Worm (Caenorhabditis elegans): ENCODE results near the gene tam-1.

Gene tam-1

ce11 chrV:4964671-4965420, 1.9 kb upstream of the tam-1 start:
- TF ChIP-seq ceh-91 (GFP tag; IDR thresholded peaks at IDR 0.05) = no peak
- peak; percentile 37; the same call in 1 of the 2 replicates for TF ChIP-seq cebp-1 (GFP tag; IDR thresholded peaks at IDR 0.05)
- peak; percentile 48 for TF ChIP-seq cebp-1 (tag; optimal IDR thresholded peaks at IDR 0.05)
- TF ChIP-seq nhr-80 (tag; optimal IDR thresholded peaks at IDR 0.05) = peak; percentile 53
- no peak for TF ChIP-seq lin-35 (GFP tag; optimal IDR thresholded peaks at IDR 0.05)
- no peak for TF ChIP-seq fkh-3 (tag; optimal IDR thresholded peaks at IDR 0.05)

DNA sequence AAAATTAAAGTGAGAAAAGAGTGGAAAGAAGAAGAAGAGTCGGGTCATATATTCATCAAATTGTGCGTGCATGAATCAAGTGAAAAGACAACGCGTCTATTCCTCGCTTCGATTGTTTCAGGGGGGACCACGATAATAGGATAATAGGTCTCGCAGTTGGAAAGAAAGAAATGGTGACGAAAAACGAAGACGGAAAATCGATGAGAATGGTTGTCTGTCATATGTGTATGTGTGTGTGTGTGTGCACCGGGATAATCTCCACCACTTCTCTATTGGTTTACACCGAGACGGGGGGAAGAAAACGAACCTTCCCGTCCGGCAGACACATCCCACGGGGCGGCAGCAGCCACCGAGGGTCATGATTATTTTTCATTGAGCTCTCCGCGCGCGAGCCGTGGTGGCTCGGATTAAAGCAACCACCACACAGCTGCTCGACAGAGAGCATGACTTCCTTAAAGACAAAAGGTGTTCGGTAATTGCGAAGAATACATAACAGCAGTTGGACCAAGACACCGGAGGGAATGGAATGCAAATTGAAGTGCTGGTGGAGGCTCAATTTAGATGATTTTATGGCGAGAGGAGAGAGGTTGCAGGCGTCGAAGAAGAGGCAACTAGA, 1.2 kb upstream of the tam-1 start:
- TF ChIP-seq nfyb-1 (GFP tag; IDR thresholded peaks at IDR 0.05) (0 out of 2 replicates have a peak, but pooled peaks have one; percentile 25), chd-7 (tag; optimal IDR thresholded peaks at IDR 0.05) (peak; percentile 20), lin-35 (GFP tag; optimal IDR thresholded peaks at IDR 0.05) (no peak), dpff-1 (tag; optimal IDR thresholded peaks at IDR 0.05) (no peak), ama-1 (optimal IDR thresholded peaks at IDR 0.05) (no peak), ama-1 (GFP tag; optimal IDR thresholded peaks at IDR 0.05) (no peak)

DNA sequence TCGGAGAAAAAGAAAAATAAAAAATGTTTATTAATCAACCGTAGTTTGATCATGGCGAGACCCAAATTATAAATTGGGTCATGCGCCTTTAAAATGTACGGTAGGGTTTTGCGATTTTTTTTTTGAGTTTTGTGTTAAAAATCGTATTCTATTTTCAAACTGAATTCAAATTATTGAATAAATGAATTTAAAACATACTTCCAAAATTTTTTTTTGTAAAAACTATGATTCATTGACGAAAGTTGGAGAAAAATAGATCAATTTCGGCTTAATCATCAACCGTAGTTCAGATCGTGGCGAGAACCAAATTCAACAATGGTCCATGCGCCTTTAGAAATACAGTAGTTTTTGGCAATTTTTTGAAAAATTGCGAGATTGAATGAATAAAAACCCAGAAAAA, 704 bp upstream of the tam-1 start:
- TF ChIP-seq egrh-3 (GFP tag; IDR thresholded peaks at IDR 0.05) = no peak
- no peak for TF ChIP-seq bed-1 (GFP tag; IDR thresholded peaks at IDR 0.05)
- TF ChIP-seq F23B12.7 (tag; optimal IDR thresholded peaks at IDR 0.05; ENCODE audit: insufficient read depth) = no peak
- no peak for TF ChIP-seq ceh-58 (GFP tag; IDR thresholded peaks at IDR 0.05)
- TF ChIP-seq F57A8.1 (GFP tag; optimal IDR thresholded peaks at IDR 0.05) = no peak
- no peak for TF ChIP-seq mxl-1 (tag; optimal IDR thresholded peaks at IDR 0.05)
- TF ChIP-seq ets-4 (GFP tag; optimal IDR thresholded peaks at IDR 0.05) = no peak
- TF ChIP-seq madf-8 (GFP tag; conservative IDR thresholded peaks at IDR 0.05) = peak; percentile 79
- no peak for TF ChIP-seq hlh-26 (GFP tag; conservative IDR thresholded peaks at IDR 0.05)
- TF ChIP-seq ceh-91 (GFP tag; IDR thresholded peaks at IDR 0.05) = peak; percentile 60
- peak; percentile 9 for TF ChIP-seq dpl-1 (GFP tag; optimal IDR thresholded peaks at IDR 0.05)
- TF ChIP-seq snpc-1.1 (tag; optimal IDR thresholded peaks at IDR 0.05; ENCODE audit: insufficient read depth) = no peak
- no peak for TF ChIP-seq snpc-4 (GFP tag; optimal IDR thresholded peaks at IDR 0.05)
- peak in 1 of 4 experiments; percentile 39 for TF ChIP-seq snpc-4 (tag; optimal IDR thresholded peaks at IDR 0.05)
- no peak for TF ChIP-seq T07F8.4 (tag; optimal IDR thresholded peaks at IDR 0.05)
- no peak for TF ChIP-seq Y79H2A.3 (GFP tag; conservative IDR thresholded peaks at IDR 0.05)
- TF ChIP-seq efl-1 (GFP tag; optimal IDR thresholded peaks at IDR 0.05) = peak; percentile 52
- TF ChIP-seq ztf-3 (GFP tag; optimal IDR thresholded peaks at IDR 0.05) = no peak
- peak; percentile 98 for TF ChIP-seq xnd-1 (tag; optimal IDR thresholded peaks at IDR 0.05)
- TF ChIP-seq nhr-90 (tag; optimal IDR thresholded peaks at IDR 0.05) = no peak
- TF ChIP-seq F55B11.4 (tag; optimal IDR thresholded peaks at IDR 0.05; ENCODE audit: borderline replicate concordance, insufficient read depth) = no peak
- no peak for TF ChIP-seq rec-8 (tag; optimal IDR thresholded peaks at IDR 0.05)
- no peak for TF ChIP-seq hmg-1.2 (GFP tag; IDR thresholded peaks at IDR 0.05)
- peak; percentile 99 for TF ChIP-seq lsl-1 (GFP tag; optimal IDR thresholded peaks at IDR 0.05)
- TF ChIP-seq snpc-3.4 (tag; optimal IDR thresholded peaks at IDR 0.05) = peak; percentile 6
- TF ChIP-seq aptf-2 (GFP tag; conservative IDR thresholded peaks at IDR 0.05) = no peak
- no peak for TF ChIP-seq nhr-80 (tag; optimal IDR thresholded peaks at IDR 0.05)
- TF ChIP-seq him-1 (tag; optimal IDR thresholded peaks at IDR 0.05) = peak; percentile 73
- peak; percentile 93 for TF ChIP-seq F33H1.4 (GFP tag; IDR thresholded peaks at IDR 0.05)
- peak; percentile 95 for TF ChIP-seq madf-6 (GFP tag; IDR thresholded peaks at IDR 0.05)
- TF ChIP-seq D2030.7 (GFP tag; IDR thresholded peaks at IDR 0.05) = peak; percentile 78
- no peak for TF ChIP-seq hsf-1 (GFP tag; IDR thresholded peaks at IDR 0.05)
- TF ChIP-seq chd-7 (tag; optimal IDR thresholded peaks at IDR 0.05) = no peak
- TF ChIP-seq ztf-18 (tag; optimal IDR thresholded peaks at IDR 0.05) = no peak
- TF ChIP-seq lin-54 (GFP tag; optimal IDR thresholded peaks at IDR 0.05) = peak; percentile 75

Measured in whole organism, young adult.